Fruit fly (Drosophila melanogaster) whole organism, pupa: ENCODE results near the gene Chrac-16.

Experiments
- CG10348 ChIP-seq: fragments of 200-800 bp; sonication (Bioruptor generic); IDR thresholded peaks from 2 replicates; pipeline ENCODE4 v1.3.6; 2022; ENCODE audit warnings: missing biosample characterization, missing genetic modification characterization
- CG12605 ChIP-seq: fragments of 200-800 bp; sonication (Bioruptor generic); IDR thresholded peaks from 2 replicates; pipeline ENCODE4 v1.3.6; 2022; ENCODE audit warnings: missing biosample characterization, missing genetic modification characterization
- CG13204 ChIP-seq: fragments of 200-800 bp; sonication (Bioruptor generic); optimal IDR thresholded peaks from 2 replicates; lab custom pipeline; 2018; ENCODE audit warnings: missing biosample characterization, mild to moderate bottlenecking, missing genetic modification characterization, moderate library complexity
- CG14655 ChIP-seq: fragments of 200-800 bp; sonication (Bioruptor generic); optimal IDR thresholded peaks from 3 replicates; lab custom pipeline; 2017; ENCODE audit warnings: mild to moderate bottlenecking, missing biosample characterization, missing genetic modification reagents, missing genetic modification characterization
- CG15710 ChIP-seq: fragments of 200-800 bp; sonication (Bioruptor generic); optimal IDR thresholded peaks from 2 replicates; lab custom pipeline; 2018; ENCODE audit warnings: missing biosample characterization, mild to moderate bottlenecking, missing genetic modification characterization, moderate library complexity
- CG17806 ChIP-seq: fragments of 200-800 bp; sonication (Bioruptor generic); optimal IDR thresholded peaks from 2 replicates; lab custom pipeline; 2018; ENCODE audit warnings: missing biosample characterization, mild to moderate bottlenecking, missing genetic modification characterization, moderate library complexity
- CG32121 ChIP-seq: fragments of 200-800 bp; sonication (Bioruptor generic); IDR thresholded peaks from 2 replicates; pipeline ENCODE4 v1.3.6; 2022; ENCODE audit warnings: missing biosample characterization, missing genetic modification characterization
- CG34367 ChIP-seq: fragments of 200-800 bp; sonication (Bioruptor generic); optimal IDR thresholded peaks from 2 replicates; lab custom pipeline; 2018; ENCODE audit warnings: missing biosample characterization, mild to moderate bottlenecking, missing genetic modification characterization
- CG4496 ChIP-seq: fragments of 200-800 bp; sonication (Bioruptor generic); IDR thresholded peaks from 3 replicates; pipeline ENCODE4 v1.3.6; 2022; ENCODE audit warnings: missing biosample characterization, missing genetic modification characterization
- CG8159 ChIP-seq: fragments of 200-800 bp; sonication (Bioruptor generic); optimal IDR thresholded peaks from 3 replicates; lab custom pipeline; 2018; ENCODE audit warnings: missing biosample characterization, mild to moderate bottlenecking, missing genetic modification characterization, moderate library complexity
- CG8301 ChIP-seq: fragments of 200-800 bp; sonication (Bioruptor generic); optimal IDR thresholded peaks from 2 replicates; lab custom pipeline; 2018; ENCODE audit warnings: missing biosample characterization, mild to moderate bottlenecking, missing genetic modification characterization
- CG9948 ChIP-seq: fragments of 200-800 bp; sonication (Bioruptor generic); optimal IDR thresholded peaks from 2 replicates; lab custom pipeline; 2018; ENCODE audit warnings: missing biosample characterization, mild to moderate bottlenecking, missing genetic modification characterization, moderate library complexity
- D1 ChIP-seq: fragments of 200-800 bp; sonication (Bioruptor generic); optimal IDR thresholded peaks from 2 replicates; lab custom pipeline; 2018; ENCODE audit warnings: missing biosample characterization, mild to moderate bottlenecking, missing genetic modification characterization, moderate library complexity
- EcR ChIP-seq: fragments of 200-800 bp; sonication (Bioruptor generic); optimal IDR thresholded peaks from 3 replicates; lab custom pipeline; 2019; ENCODE audit warnings: missing biosample characterization, missing genetic modification characterization, mild to moderate bottlenecking, moderate library complexity, missing genetic modification reagents
- Ets98B ChIP-seq: fragments of 200-800 bp; sonication (Bioruptor generic); IDR thresholded peaks from 2 replicates; pipeline ENCODE4 v1.3.6; 2022; ENCODE audit warnings: missing biosample characterization, missing genetic modification characterization
- Pif1A ChIP-seq: fragments of 200-800 bp; sonication (Bioruptor generic); optimal IDR thresholded peaks from 3 replicates; lab custom pipeline; 2016; ENCODE audit warnings: missing biosample characterization, missing genetic modification characterization
- Pif1B ChIP-seq: fragments of 200-800 bp; sonication (Bioruptor generic); optimal IDR thresholded peaks from 3 replicates; lab custom pipeline; 2016; ENCODE audit warnings: missing biosample characterization, missing genetic modification characterization
- Snoo ChIP-seq: fragments of 200-800 bp; sonication (Bioruptor generic); optimal IDR thresholded peaks from 3 replicates; lab custom pipeline; 2017; ENCODE audit warnings: missing biosample characterization, mild to moderate bottlenecking, missing genetic modification characterization, inconsistent platforms
- fd96Ca ChIP-seq: fragments of 200-800 bp; sonication (Bioruptor generic); IDR thresholded peaks from 3 replicates; pipeline ENCODE4 v1.3.6; 2022; ENCODE audit warnings: missing biosample characterization, missing genetic modification characterization
- gl ChIP-seq: fragments of 200-800 bp; sonication (Bioruptor generic); optimal IDR thresholded peaks from 2 replicates; lab custom pipeline; 2018; ENCODE audit warnings: missing biosample characterization, mild to moderate bottlenecking, missing genetic modification characterization
- rn ChIP-seq: fragments of 200-800 bp; sonication (Bioruptor generic); IDR thresholded peaks from 2 replicates; pipeline ENCODE4 v1.3.6; 2022; ENCODE audit warnings: missing biosample characterization, missing genetic modification characterization

Gene Chrac-16

DNA sequence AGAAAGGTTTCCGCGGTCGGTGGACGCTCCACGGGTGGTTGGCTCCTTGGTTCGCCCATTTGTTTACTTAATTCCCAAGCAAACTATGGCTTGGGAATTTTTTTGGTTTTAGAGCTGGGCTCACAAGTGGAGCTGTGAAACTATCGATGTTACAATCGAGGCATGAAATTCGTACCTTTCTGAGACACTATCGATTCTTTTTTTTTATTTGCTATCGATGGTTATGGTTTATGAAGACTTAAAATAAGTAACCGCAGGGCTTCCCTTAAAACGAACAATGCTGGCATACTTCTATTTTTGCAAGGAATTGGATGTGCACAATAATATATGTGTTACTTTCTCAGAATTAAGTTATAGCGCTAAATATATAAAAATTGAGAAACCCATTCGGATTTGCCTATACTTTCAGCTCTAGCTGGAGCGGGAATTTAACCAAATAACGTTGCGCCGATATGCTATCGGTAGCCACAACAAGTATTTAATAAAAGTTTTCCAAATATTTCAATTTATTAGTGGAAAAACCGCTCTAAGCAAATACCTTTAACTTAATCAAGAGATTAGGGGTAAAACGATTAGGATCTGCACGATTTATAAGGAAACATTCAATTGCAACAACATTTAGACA lies at the start of gene Chrac-16:
Chrac-16 (minus strand) TSS at position 147 of the 625 bp plus-strand sequence.
- TF ChIP-seq Pif1B (GFP tag; lab: Kevin White, UChicago) (no peak), CG13204 (no peak), Ets98B (no peak), CG12605 (GFP tag; lab: Robert Waterston, UW) (no peak), gl (tag; lab: Kevin White, UChicago) (no peak), CG9948 (tag; lab: Kevin White, UChicago) (no peak), CG17806 (tag; lab: Kevin White, UChicago) (no peak), CG4496 (GFP tag; lab: Robert Waterston, UW) (no peak), Snoo (tag; lab: Kevin White, UChicago) (no peak), rn (GFP tag; lab: Robert Waterston, UW) (no peak), CG15710 (tag; lab: Kevin White, UChicago) (no peak), CG10348 (GFP tag; lab: Robert Waterston, UW) (no peak), CG34367 (no peak)

DNA sequence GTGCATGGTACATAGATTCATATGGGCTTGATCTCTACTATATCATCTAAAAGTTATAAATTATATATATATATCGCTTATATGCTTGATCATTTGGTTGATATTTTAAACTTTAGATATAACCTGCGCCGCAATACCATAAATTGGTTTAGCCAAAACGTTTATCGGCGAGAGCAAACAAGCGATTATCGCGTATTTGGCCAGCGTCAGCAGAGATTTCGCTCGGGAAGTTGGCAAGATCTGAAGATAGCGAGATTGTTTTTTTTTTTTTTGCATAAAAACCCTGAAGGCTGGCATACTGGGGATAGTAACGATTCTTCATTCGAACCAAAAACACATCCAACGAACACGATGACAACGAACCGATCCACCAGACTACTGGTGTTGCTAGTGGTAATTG lies 41.7 kb upstream of the Chrac-16 start, which contains the start of gene Muc11A:
Muc11A (plus strand) TSS at position 301 of the 400 bp plus-strand sequence.
- TF ChIP-seq CG14655 (GFP tag; lab: Kevin White, UChicago) (no peak), Pif1A (GFP tag; lab: Kevin White, UChicago) (no peak), EcR (no peak), CG4496 (GFP tag; lab: Robert Waterston, UW) (no peak), CG12605 (GFP tag; lab: Robert Waterston, UW) (no peak), gl (tag; lab: Kevin White, UChicago) (no peak), CG13204 (no peak), CG10348 (GFP tag; lab: Robert Waterston, UW) (no peak), CG8301 (tag; lab: Kevin White, UChicago) (no peak), CG17806 (tag; lab: Kevin White, UChicago) (no peak), Ets98B (no peak), CG34367 (no peak), CG32121 (GFP tag; lab: Robert Waterston, UW) (no peak), Snoo (tag; lab: Kevin White, UChicago) (no peak), rn (GFP tag; lab: Robert Waterston, UW) (no peak), Pif1B (GFP tag; lab: Kevin White, UChicago) (no peak), CG9948 (tag; lab: Kevin White, UChicago) (no peak), CG8159 (tag; lab: Kevin White, UChicago) (no peak), CG15710 (tag; lab: Kevin White, UChicago) (no peak), fd96Ca (no peak)

- TF ChIP-seq gl (tag; lab: Kevin White, UChicago) (no peak), CG13204 (no peak), Pif1B (GFP tag; lab: Kevin White, UChicago) (no peak), CG8301 (tag; lab: Kevin White, UChicago) (no peak), CG32121 (GFP tag; lab: Robert Waterston, UW) (no peak), Snoo (tag; lab: Kevin White, UChicago) (no peak), rn (GFP tag; lab: Robert Waterston, UW) (no peak), D1 (tag; lab: Kevin White, UChicago) (no peak), CG34367 (no peak), CG10348 (GFP tag; lab: Robert Waterston, UW) (no peak), EcR (no peak), Ets98B (no peak), CG15710 (tag; lab: Kevin White, UChicago) (no peak), CG12605 (GFP tag; lab: Robert Waterston, UW) (no peak), CG8159 (tag; lab: Kevin White, UChicago) (no peak), CG4496 (GFP tag; lab: Robert Waterston, UW) (no peak), CG17806 (tag; lab: Kevin White, UChicago) (no peak), fd96Ca (no peak)
- TF ChIP-seq, all 21 proteins: peak for 0
Measured at dm6 chrX:12056535-12056934, 38.8 kb upstream of the Chrac-16 start, which contains the start of gene Uch-L5R. Gene Uch-L5R (minus strand): TSS chrX:12056635.

dm6 chrX:12050292-12050691 lies 32.5 kb upstream of the Chrac-16 start:
- TF ChIP-seq Pif1B (GFP tag; lab: Kevin White, UChicago): no peak
- no peak for TF ChIP-seq CG13204
- TF ChIP-seq EcR: no peak
- no peak for TF ChIP-seq CG34367
- no peak for TF ChIP-seq D1 (tag; lab: Kevin White, UChicago)
- no peak for TF ChIP-seq CG4496 (GFP tag; lab: Robert Waterston, UW)
- no peak for TF ChIP-seq Ets98B
- TF ChIP-seq rn (GFP tag; lab: Robert Waterston, UW): no peak
- TF ChIP-seq CG17806 (tag; lab: Kevin White, UChicago): no peak
- no peak for TF ChIP-seq gl (tag; lab: Kevin White, UChicago)

dm6 chrX:12043398-12043797 lies 25.6 kb upstream of the Chrac-16 start, which contains the start of gene Ten-a:
Gene Ten-a (plus strand): TSS chrX:12043698.
- no peak for TF ChIP-seq CG14655 (GFP tag; lab: Kevin White, UChicago)
- no peak for TF ChIP-seq CG12605 (GFP tag; lab: Robert Waterston, UW)
- no peak for TF ChIP-seq gl (tag; lab: Kevin White, UChicago)
- no peak for TF ChIP-seq CG17806 (tag; lab: Kevin White, UChicago)
- TF ChIP-seq Ets98B: no peak
- no peak for TF ChIP-seq Pif1B (GFP tag; lab: Kevin White, UChicago)
- no peak for TF ChIP-seq CG13204
- TF ChIP-seq CG34367: no peak
- TF ChIP-seq CG8159 (tag; lab: Kevin White, UChicago): no peak
- no peak for TF ChIP-seq fd96Ca
- TF ChIP-seq rn (GFP tag; lab: Robert Waterston, UW): no peak
- TF ChIP-seq CG15710 (tag; lab: Kevin White, UChicago): no peak
